Fruit fly (Drosophila melanogaster): ENCODE results near the gene CG5011.

dm6 chr2L:1213587-1213986 lies 13.1 kb downstream of the CG5011 start:
- TF ChIP-seq croc (GFP tag; conservative IDR thresholded peaks at IDR 0.05) (no peak), CG43689 (GFP tag; IDR thresholded peaks at IDR 0.05) (no peak), CG11696 (GFP tag; IDR thresholded peaks at IDR 0.05) (no peak), Drgx (GFP tag; IDR thresholded peaks at IDR 0.05) (no peak), Mad (GFP tag; optimal IDR thresholded peaks at IDR 0.05) (no peak), Neu2 (GFP tag; optimal IDR thresholded peaks at IDR 0.05; ENCODE audit: borderline replicate concordance) (no peak), Gug (GFP tag; IDR thresholded peaks at IDR 0.05) (no peak), CG11247 (GFP tag; IDR thresholded peaks at IDR 0.05) (no peak), az2 (GFP tag; optimal IDR thresholded peaks at IDR 0.05) (no peak), Dip2 (GFP tag; IDR thresholded peaks at IDR 0.05) (no peak)

Measured in whole organism, embryonic.